Worm (Caenorhabditis elegans): ENCODE data around the gene C16D2.3.

C16D2.3 gene

DNA sequence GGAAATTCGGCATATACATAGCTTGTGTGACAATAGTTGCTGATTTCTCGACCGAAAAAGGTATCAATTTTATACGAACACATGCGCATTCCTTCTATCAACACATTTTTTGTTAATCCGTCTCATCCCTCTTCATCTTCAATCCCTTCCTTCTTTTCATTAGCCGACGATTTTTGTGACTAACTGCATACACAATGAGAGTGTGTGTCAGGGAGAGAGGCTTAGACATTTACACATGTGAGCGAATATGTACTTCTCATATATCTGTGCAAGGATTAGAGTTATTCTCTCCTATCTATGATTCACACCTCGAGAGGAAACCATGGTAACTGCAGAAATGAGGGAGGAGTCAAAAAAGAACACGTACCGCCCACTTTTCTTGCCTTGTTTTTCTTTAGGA, 7.6 kb upstream of the C16D2.3 start:
- no peak for TF ChIP-seq nhr-67 (tag; optimal IDR thresholded peaks at IDR 0.05)
- no peak for TF ChIP-seq nhr-43 (tag; optimal IDR thresholded peaks at IDR 0.05; ENCODE audit: poor library complexity, severe bottlenecking)
- TF ChIP-seq nhr-11 (tag; optimal IDR thresholded peaks at IDR 0.05): peak; percentile 23
- TF ChIP-seq ztf-11 (tag; optimal IDR thresholded peaks at IDR 0.05): no peak
- TF ChIP-seq nhr-25 (tag; optimal IDR thresholded peaks at IDR 0.05): peak; percentile 49
- TF ChIP-seq elt-1 (tag; optimal IDR thresholded peaks at IDR 0.05): no peak
- no peak for TF ChIP-seq nfya-1 (tag; optimal IDR thresholded peaks at IDR 0.05; ENCODE audit: insufficient read depth)
- TF ChIP-seq nhr-28 (tag; optimal IDR thresholded peaks at IDR 0.05): no peak

DNA sequence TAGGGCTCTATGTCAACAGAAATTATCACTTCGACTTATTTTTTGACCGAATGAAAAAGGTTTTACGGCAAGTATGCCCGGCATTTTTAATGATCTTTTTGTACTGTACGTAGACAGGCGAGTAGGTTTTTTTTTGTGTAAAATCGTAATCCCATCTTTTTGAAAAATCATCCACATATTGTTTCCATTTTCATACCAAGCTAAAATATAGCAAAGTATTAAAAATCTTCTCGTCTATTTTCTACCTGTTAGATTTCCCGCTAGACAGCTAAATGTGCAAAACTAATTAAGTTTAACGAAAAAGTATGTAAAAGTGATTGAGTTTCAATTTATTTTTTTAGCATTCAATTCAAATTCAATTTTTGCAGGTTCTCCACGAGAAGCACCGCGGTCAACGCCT, 6.5 kb upstream of the C16D2.3 start, which contains the start of gene C16D2.1:
TSS of gene C16D2.1 (plus strand) at position 301 of the 400 bp plus-strand sequence.
- no peak for TF ChIP-seq ceh-82 (tag; optimal IDR thresholded peaks at IDR 0.05)

DNA sequence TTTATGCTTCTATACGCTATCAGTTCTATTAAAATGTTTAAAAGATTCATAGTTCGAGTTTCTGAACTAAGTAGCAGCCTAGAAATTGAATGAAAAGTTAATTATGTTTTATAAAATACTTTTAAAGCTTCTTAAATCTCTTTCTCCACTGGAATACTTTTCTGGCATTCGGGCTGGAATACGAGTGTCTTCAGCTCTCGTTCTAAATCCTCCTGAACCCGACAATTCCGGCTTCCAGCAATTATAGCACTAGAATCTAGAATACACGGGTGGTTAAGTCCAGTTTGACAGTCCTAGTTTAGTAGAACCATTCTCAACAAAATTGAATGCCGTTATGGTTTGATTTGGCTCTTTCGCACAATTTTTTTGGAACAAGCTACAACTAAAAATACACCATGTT, 5.6 kb upstream of the C16D2.3 start:
- TF ChIP-seq zag-1 (tag; optimal IDR thresholded peaks at IDR 0.05): no peak
- TF ChIP-seq ceh-28 (tag; optimal IDR thresholded peaks at IDR 0.05): peak; percentile 14
- TF ChIP-seq fkh-2 (tag; optimal IDR thresholded peaks at IDR 0.05): no peak
- TF ChIP-seq nhr-43 (tag; optimal IDR thresholded peaks at IDR 0.05; ENCODE audit: poor library complexity, severe bottlenecking): peak; percentile 12
- no peak for TF ChIP-seq fkh-10 (GFP tag; optimal IDR thresholded peaks at IDR 0.05)
- no peak for TF ChIP-seq tbx-2 (tag; optimal IDR thresholded peaks at IDR 0.05)
- TF ChIP-seq ztf-4 (tag; optimal IDR thresholded peaks at IDR 0.05): no peak
- no peak for TF ChIP-seq hmg-11 (tag; optimal IDR thresholded peaks at IDR 0.05)
- TF ChIP-seq ceh-9 (tag; optimal IDR thresholded peaks at IDR 0.05): no peak
- TF ChIP-seq nhr-23 (tag; optimal IDR thresholded peaks at IDR 0.05): no peak
- no peak for TF ChIP-seq unc-39 (tag; optimal IDR thresholded peaks at IDR 0.05)
- peak; percentile 62 for TF ChIP-seq lsy-12 (tag; optimal IDR thresholded peaks at IDR 0.05)
- no peak for TF ChIP-seq nhr-28 (tag; optimal IDR thresholded peaks at IDR 0.05)
- no peak for TF ChIP-seq nhr-76 (tag; optimal IDR thresholded peaks at IDR 0.05)
- TF ChIP-seq pqm-1 (tag; optimal IDR thresholded peaks at IDR 0.05): no peak
- TF ChIP-seq nhr-67 (tag; optimal IDR thresholded peaks at IDR 0.05): no peak

- no peak for TF ChIP-seq lsy-12 (tag; optimal IDR thresholded peaks at IDR 0.05)
- TF ChIP-seq egl-27 (tag; optimal IDR thresholded peaks at IDR 0.05): no peak
- no peak for TF ChIP-seq ceh-16 (tag; optimal IDR thresholded peaks at IDR 0.05)
- TF ChIP-seq fkh-2 (tag; optimal IDR thresholded peaks at IDR 0.05): no peak
- no peak for TF ChIP-seq ceh-28 (tag; optimal IDR thresholded peaks at IDR 0.05)
- TF ChIP-seq ama-1 (optimal IDR thresholded peaks at IDR 0.05): no peak
- TF ChIP-seq fkh-10 (GFP tag; optimal IDR thresholded peaks at IDR 0.05): no peak
- no peak for TF ChIP-seq nfya-1 (tag; optimal IDR thresholded peaks at IDR 0.05; ENCODE audit: insufficient read depth)
- no peak for TF ChIP-seq mdl-1 (tag; optimal IDR thresholded peaks at IDR 0.05)
These were observed 2.0 kb upstream of the C16D2.3 start, which contains the start of gene nlp-78 for ce11 chrII:9135878-9136277. nlp-78 (plus strand) TSS chrII:9136178.

ce11 chrII:9139172-9139700, 1.3 kb downstream of the C16D2.3 start, which contains the start of gene Y9C2UA.1:
Y9C2UA.1 (plus strand) TSS chrII:9139650.
- no peak for TF ChIP-seq unc-39 (tag; optimal IDR thresholded peaks at IDR 0.05)
- no peak for TF ChIP-seq nhr-43 (tag; optimal IDR thresholded peaks at IDR 0.05; ENCODE audit: poor library complexity, severe bottlenecking)
- no peak for TF ChIP-seq fos-1 (tag; optimal IDR thresholded peaks at IDR 0.05)
- TF ChIP-seq mdl-1 (tag; optimal IDR thresholded peaks at IDR 0.05): no peak
- no peak for TF ChIP-seq tbx-2 (tag; optimal IDR thresholded peaks at IDR 0.05)

DNA sequence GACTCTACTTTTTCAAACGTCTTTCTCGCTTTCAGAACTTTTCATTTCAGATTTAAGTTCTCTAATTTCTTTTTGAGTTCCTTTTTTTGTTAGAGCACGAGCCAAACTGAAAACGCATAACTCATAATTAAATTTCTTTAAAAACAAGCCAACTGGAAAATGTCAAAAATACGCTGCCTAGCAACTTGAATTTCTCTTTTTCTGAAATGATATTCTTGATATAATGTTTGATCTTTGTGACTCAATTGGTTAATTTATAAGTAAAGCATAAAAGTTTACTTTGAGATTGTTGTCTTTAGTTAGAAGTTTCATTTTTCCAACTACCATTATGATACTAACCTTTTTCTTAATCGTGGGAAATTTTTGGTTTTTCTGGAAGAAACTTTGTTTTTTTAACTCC, 3.2 kb downstream of the C16D2.3 start:
- TF ChIP-seq lin-15B (tag; optimal IDR thresholded peaks at IDR 0.05) (no peak), jun-1 (tag; optimal IDR thresholded peaks at IDR 0.05) (no peak), nhr-67 (tag; optimal IDR thresholded peaks at IDR 0.05) (no peak), egl-5 (tag; optimal IDR thresholded peaks at IDR 0.05) (no peak), ceh-28 (tag; optimal IDR thresholded peaks at IDR 0.05) (no peak), ceh-82 (tag; optimal IDR thresholded peaks at IDR 0.05) (no peak), elt-3 (tag; optimal IDR thresholded peaks at IDR 0.05) (no peak), elt-1 (tag; optimal IDR thresholded peaks at IDR 0.05) (no peak), mdl-1 (tag; optimal IDR thresholded peaks at IDR 0.05) (no peak), zag-1 (tag; optimal IDR thresholded peaks at IDR 0.05) (no peak), nfya-1 (tag; optimal IDR thresholded peaks at IDR 0.05; ENCODE audit: insufficient read depth) (no peak), eor-1 (tag; optimal IDR thresholded peaks at IDR 0.05) (no peak), tbx-2 (tag; optimal IDR thresholded peaks at IDR 0.05) (no peak), R02D3.7 (tag; optimal IDR thresholded peaks at IDR 0.05) (no peak), mml-1 (tag; optimal IDR thresholded peaks at IDR 0.05) (no peak), nhr-23 (tag; optimal IDR thresholded peaks at IDR 0.05) (no peak), pqm-1 (tag; optimal IDR thresholded peaks at IDR 0.05) (no peak)
